Fruit fly (Drosophila melanogaster): Measurements from ENCODE around the gene CG9743.

CG9743 gene

dm6 chr3R:30247802-30248363 lies 45.1 kb upstream of the CG9743 start (continued):
- TF ChIP-seq Kr (GFP tag; optimal IDR thresholded peaks at IDR 0.05) (peak; percentile 48), caup (GFP tag; optimal IDR thresholded peaks at IDR 0.05; ENCODE audit: severe bottlenecking) (no peak), CkIIα-i1 (GFP tag; IDR thresholded peaks at IDR 0.05) (no peak), H15 (GFP tag; IDR thresholded peaks at IDR 0.05) (no peak), vfl (GFP tag; optimal IDR thresholded peaks at IDR 0.05) (no peak), NK7.1 (GFP tag; optimal IDR thresholded peaks at IDR 0.05) (no peak), ATbp (GFP tag; optimal IDR thresholded peaks at IDR 0.05) (no peak), CG42726 (GFP tag; IDR thresholded peaks at IDR 0.05; ENCODE audit: partially characterized antibody) (peak; percentile 62), CG8290 (GFP tag; optimal IDR thresholded peaks at IDR 0.05) (no peak), CG8290 (tag; optimal IDR thresholded peaks at IDR 0.05) (no peak), otp (GFP tag; IDR thresholded peaks at IDR 0.05) (0 out of 3 replicates have a peak, but pooled peaks have one; percentile 6), CG9727 (GFP tag; optimal IDR thresholded peaks at IDR 0.05) (no peak), CG7372 (GFP tag; IDR thresholded peaks at IDR 0.05) (no peak), Lhr (GFP tag; optimal IDR thresholded peaks at IDR 0.05) (no peak), z (GFP tag; IDR thresholded peaks at IDR 0.05) (no peak), lab (GFP tag; optimal IDR thresholded peaks at IDR 0.05) (peak; percentile 21), CG12155 (GFP tag; optimal IDR thresholded peaks at IDR 0.05) (no peak), CG34224 (GFP tag; IDR thresholded peaks at IDR 0.05; ENCODE audit: partially characterized antibody) (peak; percentile 58; the same call in 2 of the 3 replicates), CG17568 (GFP tag; optimal IDR thresholded peaks at IDR 0.05) (no peak), CG1602 (GFP tag; optimal IDR thresholded peaks at IDR 0.05) (no peak), CG17385 (GFP tag; optimal IDR thresholded peaks at IDR 0.05) (no peak), hb (GFP tag; IDR thresholded peaks at IDR 0.05; ENCODE audit: partially characterized antibody) (peak; percentile 46; the same call in 1 of the 3 replicates), Sry-β (GFP tag; optimal IDR thresholded peaks at IDR 0.05) (no peak), ato (GFP tag; IDR thresholded peaks at IDR 0.05; ENCODE audit: partially characterized antibody) (peak; percentile 55), Fer3 (tag; optimal IDR thresholded peaks at IDR 0.05) (no peak), CG14860 (GFP tag; IDR thresholded peaks at IDR 0.05; ENCODE audit: partially characterized antibody) (peak; percentile 8; the same call in 1 of the 3 replicates), peb (GFP tag; IDR thresholded peaks at IDR 0.05) (no peak), hth (optimal IDR thresholded peaks at IDR 0.05) (no peak), CG13296 (GFP tag; optimal IDR thresholded peaks at IDR 0.05) (no peak), CG15073 (GFP tag; optimal IDR thresholded peaks at IDR 0.05) (no peak), ems (GFP tag; optimal IDR thresholded peaks at IDR 0.05) (no peak), mld (GFP tag; IDR thresholded peaks at IDR 0.05; ENCODE audit: partially characterized antibody) (0 out of 3 replicates have a peak, but pooled peaks have one; percentile 39), Ets97D (GFP tag; optimal IDR thresholded peaks at IDR 0.05) (no peak), zfh2 (GFP tag; optimal IDR thresholded peaks at IDR 0.05) (no peak), bbx (GFP tag; IDR thresholded peaks at IDR 0.05; ENCODE audit: partially characterized antibody) (peak; percentile 56), CG18011 (GFP tag; optimal IDR thresholded peaks at IDR 0.05) (no peak), ham (GFP tag; IDR thresholded peaks at IDR 0.05) (no peak), sim (GFP tag; IDR thresholded peaks at IDR 0.05) (no peak), CG7839 (tag; optimal IDR thresholded peaks at IDR 0.05) (no peak), corto (GFP tag; optimal IDR thresholded peaks at IDR 0.05) (no peak), ara (GFP tag; IDR thresholded peaks at IDR 0.05) (no peak), Fer1 (GFP tag; optimal IDR thresholded peaks at IDR 0.05) (no peak), Camta (GFP tag; optimal IDR thresholded peaks at IDR 0.05) (no peak), pfk (GFP tag; optimal IDR thresholded peaks at IDR 0.05) (no peak), CG17912 (GFP tag; optimal IDR thresholded peaks at IDR 0.05) (no peak), bsh (GFP tag; optimal IDR thresholded peaks at IDR 0.05) (no peak), sens (GFP tag) (peak; percentile 69), CG17829 (tag; optimal IDR thresholded peaks at IDR 0.05) (no peak), CG12299 (tag; optimal IDR thresholded peaks at IDR 0.05) (no peak), Ravus (GFP tag; IDR thresholded peaks at IDR 0.05) (no peak)

All from whole organism, embryonic.